Fruit fly (Drosophila melanogaster) whole organism, adult: ENCODE results near the gene CG34296.

Source experiments
- CG11617 ChIP-seq: fragments of 200-800 bp; sonication (Bioruptor generic); optimal IDR thresholded peaks from 2 replicates; lab custom pipeline; 2017; ENCODE audit warnings: mild to moderate bottlenecking, missing biosample characterization, missing genetic modification reagents, missing genetic modification characterization
- CG12768 ChIP-seq: fragments of 200-800 bp; sonication (Bioruptor generic); optimal IDR thresholded peaks from 2 replicates; lab custom pipeline; 2017; ENCODE audit warnings: missing biosample characterization, missing genetic modification characterization, mild to moderate bottlenecking, moderate library complexity, missing genetic modification reagents
- CG14711 ChIP-seq: fragments of 200-800 bp; sonication (Bioruptor generic); optimal IDR thresholded peaks from 2 replicates; lab custom pipeline; 2018; ENCODE audit warnings: missing biosample characterization, mild to moderate bottlenecking, missing genetic modification characterization, moderate library complexity
- CG1620 ChIP-seq: fragments of 200-800 bp; sonication (Bioruptor generic); optimal IDR thresholded peaks from 2 replicates; lab custom pipeline; 2016; ENCODE audit warnings: missing biosample characterization, missing genetic modification characterization
- CG33017 ChIP-seq: fragments of 200-800 bp; sonication (Bioruptor generic); optimal IDR thresholded peaks from 2 replicates; lab custom pipeline; 2018; ENCODE audit warnings: missing biosample characterization, mild to moderate bottlenecking, missing genetic modification characterization, moderate library complexity
- CG5204 ChIP-seq: fragments of 200-800 bp; sonication (Bioruptor generic); optimal IDR thresholded peaks from 2 replicates; lab custom pipeline; 2016; ENCODE audit warnings: missing biosample characterization, missing genetic modification characterization
- CG7045 ChIP-seq: fragments of 200-800 bp; sonication (Bioruptor generic); optimal IDR thresholded peaks from 2 replicates; lab custom pipeline; 2017; ENCODE audit warnings: missing biosample characterization, mild to moderate bottlenecking, missing genetic modification characterization
- CG7101 ChIP-seq: fragments of 200-800 bp; sonication (Bioruptor generic); optimal IDR thresholded peaks from 2 replicates; lab custom pipeline; 2018; ENCODE audit warnings: missing biosample characterization, mild to moderate bottlenecking, missing genetic modification characterization, moderate library complexity
- Clk ChIP-seq: fragments of 200-800 bp; sonication (Bioruptor generic); optimal IDR thresholded peaks from 2 replicates; lab custom pipeline; 2017; ENCODE audit warnings: missing biosample characterization, missing genetic modification characterization
- Crg-1 ChIP-seq: fragments of 200-800 bp; sonication (Bioruptor generic); optimal IDR thresholded peaks from 2 replicates; lab custom pipeline; 2016; ENCODE audit warnings: missing biosample characterization, missing genetic modification characterization
- Hr96 ChIP-seq: fragments of 200-800 bp; sonication (Bioruptor generic); optimal IDR thresholded peaks from 2 replicates; lab custom pipeline; 2016; ENCODE audit warnings: missing biosample characterization, missing genetic modification characterization
- Mnt ChIP-seq: fragments of 200-800 bp; sonication (Bioruptor generic); optimal IDR thresholded peaks from 2 replicates; lab custom pipeline; 2016; ENCODE audit warnings: missing biosample characterization, mild to moderate bottlenecking, missing genetic modification characterization
- bab1 ChIP-seq: fragments of 200-800 bp; sonication (Bioruptor generic); optimal IDR thresholded peaks from 3 replicates; lab custom pipeline; 2019; ENCODE audit warnings: missing biosample characterization, mild to moderate bottlenecking, missing genetic modification characterization, moderate library complexity
- cic ChIP-seq: fragments of 200-800 bp; sonication (Bioruptor generic); optimal IDR thresholded peaks from 2 replicates; lab custom pipeline; 2017; ENCODE audit warnings: missing biosample characterization, mild to moderate bottlenecking, missing genetic modification characterization, moderate library complexity
- cnc ChIP-seq, 2 experiments: fragments of >200 bp; optimal IDR thresholded peaks; 2 replicates each; lab custom pipeline; 2017
- kay ChIP-seq: fragments of 200-800 bp; sonication (Bioruptor generic); peaks from one replicate; lab custom pipeline; 2016; ENCODE audit warnings: missing biosample characterization, missing genetic modification characterization, borderline replicate concordance
- ovo ChIP-seq: fragments of 200-800 bp; sonication (Bioruptor generic); optimal IDR thresholded peaks from 2 replicates; lab custom pipeline; 2016; ENCODE audit warnings: missing biosample characterization, missing genetic modification characterization
- pad ChIP-seq: fragments of 200-800 bp; sonication (Bioruptor generic); optimal IDR thresholded peaks from 3 replicates; lab custom pipeline; 2017; ENCODE audit warnings: missing biosample characterization, missing genetic modification characterization, mild to moderate bottlenecking, moderate library complexity, missing genetic modification reagents
- tj ChIP-seq: fragments of 200-800 bp; sonication (Bioruptor generic); optimal IDR thresholded peaks from 3 replicates; lab custom pipeline; 2017; ENCODE audit warnings: missing biosample characterization, mild to moderate bottlenecking, missing genetic modification characterization, moderate library complexity
- toe ChIP-seq: fragments of 200-800 bp; sonication (Bioruptor generic); optimal IDR thresholded peaks from 2 replicates; lab custom pipeline; 2016; ENCODE audit warnings: missing biosample characterization, missing genetic modification characterization

CG34296 gene

dm6 chr3R:29690539-29690852, 31.8 kb upstream of the CG34296 start:
- no peak for TF ChIP-seq CG11617
- TF ChIP-seq pad (GFP tag; lab: Kevin White, UChicago), result no peak
- no peak for TF ChIP-seq CG12768 (GFP tag; lab: Kevin White, UChicago)
- no peak for TF ChIP-seq CG7045 (GFP tag; lab: Kevin White, UChicago)
- no peak for TF ChIP-seq Clk (GFP tag; lab: Kevin White, UChicago)
- TF ChIP-seq CG7101, result no peak
- TF ChIP-seq Hr96 (GFP tag; lab: Kevin White, UChicago), result no peak
- TF ChIP-seq Mnt (GFP tag; lab: Kevin White, UChicago), result no peak
- TF ChIP-seq bab1 (GFP tag; lab: Kevin White, UChicago), result no peak
- TF ChIP-seq CG1620 (GFP tag; lab: Kevin White, UChicago), result no peak
- no peak for TF ChIP-seq CG14711 (tag; lab: Kevin White, UChicago)
- no peak for TF ChIP-seq tj
- TF ChIP-seq kay (GFP tag; lab: Kevin White, UChicago), result no peak
- no peak for TF ChIP-seq toe (GFP tag; lab: Kevin White, UChicago)
- TF ChIP-seq cic (GFP tag; lab: Kevin White, UChicago), result no peak
- TF ChIP-seq Crg-1, result no peak
- TF ChIP-seq cnc (optimal IDR thresholded peaks at IDR 0.05; lab: Kevin White, UChicago), result no peak

dm6 chr3R:29690960-29691527, 31.3 kb upstream of the CG34296 start:
- no peak for TF ChIP-seq Clk (GFP tag; lab: Kevin White, UChicago)
- TF ChIP-seq CG7101, result no peak

dm6 chr3R:29692009-29692641, 30.2 kb upstream of the CG34296 start, which contains the start of gene dmrt99B:
Gene dmrt99B (plus strand): TSS chr3R:29692591.
- no peak for TF ChIP-seq CG7101
- TF ChIP-seq CG1620 (GFP tag; lab: Kevin White, UChicago), result no peak
- TF ChIP-seq CG33017 (tag; lab: Kevin White, UChicago), result no peak
- TF ChIP-seq cnc (optimal IDR thresholded peaks at IDR 0.05; lab: Kevin White, UChicago), result no peak
- no peak for TF ChIP-seq pad (GFP tag; lab: Kevin White, UChicago)
- TF ChIP-seq CG7045 (GFP tag; lab: Kevin White, UChicago), result no peak
- no peak for TF ChIP-seq CG12768 (GFP tag; lab: Kevin White, UChicago)
- TF ChIP-seq Mnt (GFP tag; lab: Kevin White, UChicago), result no peak
- TF ChIP-seq tj, result no peak
- TF ChIP-seq kay (GFP tag; lab: Kevin White, UChicago), result no peak
- no peak for TF ChIP-seq CG14711 (tag; lab: Kevin White, UChicago)
- TF ChIP-seq cic (GFP tag; lab: Kevin White, UChicago), result no peak
- TF ChIP-seq ovo (GFP tag; lab: Kevin White, UChicago), result no peak

dm6 chr3R:29695744-29696143, 26.6 kb upstream of the CG34296 start:
- TF ChIP-seq CG11617 (no peak), Hr96 (GFP tag; lab: Kevin White, UChicago) (no peak), Crg-1 (no peak), ovo (GFP tag; lab: Kevin White, UChicago) (no peak), pad (GFP tag; lab: Kevin White, UChicago) (no peak), kay (GFP tag; lab: Kevin White, UChicago) (no peak), Mnt (GFP tag; lab: Kevin White, UChicago) (no peak), CG14711 (tag; lab: Kevin White, UChicago) (no peak), cnc (optimal IDR thresholded peaks at IDR 0.05; lab: Kevin White, UChicago) (no peak), cic (GFP tag; lab: Kevin White, UChicago) (no peak), toe (GFP tag; lab: Kevin White, UChicago) (no peak), CG1620 (GFP tag; lab: Kevin White, UChicago) (no peak), CG7101 (no peak), bab1 (GFP tag; lab: Kevin White, UChicago) (no peak), CG7045 (GFP tag; lab: Kevin White, UChicago) (no peak), CG5204 (GFP tag; lab: Kevin White, UChicago) (no peak), tj (no peak)

dm6 chr3R:29696359-29696758, 26.0 kb upstream of the CG34296 start:
- TF ChIP-seq CG12768 (GFP tag; lab: Kevin White, UChicago), result no peak
- no peak for TF ChIP-seq bab1 (GFP tag; lab: Kevin White, UChicago)
- no peak for TF ChIP-seq CG11617
- no peak for TF ChIP-seq Crg-1
- TF ChIP-seq cnc (optimal IDR thresholded peaks at IDR 0.05; lab: Kevin White, UChicago), result no peak
- TF ChIP-seq ovo (GFP tag; lab: Kevin White, UChicago), result no peak
- no peak for TF ChIP-seq CG7045 (GFP tag; lab: Kevin White, UChicago)
- no peak for TF ChIP-seq cic (GFP tag; lab: Kevin White, UChicago)
- TF ChIP-seq CG33017 (tag; lab: Kevin White, UChicago), result no peak
- TF ChIP-seq kay (GFP tag; lab: Kevin White, UChicago), result no peak
- no peak for TF ChIP-seq CG5204 (GFP tag; lab: Kevin White, UChicago)
- TF ChIP-seq pad (GFP tag; lab: Kevin White, UChicago), result no peak

dm6 chr3R:29697841-29698240, 24.5 kb upstream of the CG34296 start:
- TF ChIP-seq pad (GFP tag; lab: Kevin White, UChicago), result no peak
- no peak for TF ChIP-seq CG12768 (GFP tag; lab: Kevin White, UChicago)
- TF ChIP-seq CG11617, result no peak
- TF ChIP-seq kay (GFP tag; lab: Kevin White, UChicago), result no peak
- TF ChIP-seq CG33017 (tag; lab: Kevin White, UChicago), result no peak
- TF ChIP-seq CG7045 (GFP tag; lab: Kevin White, UChicago), result no peak
- no peak for TF ChIP-seq CG7101
- no peak for TF ChIP-seq tj
- TF ChIP-seq CG1620 (GFP tag; lab: Kevin White, UChicago), result no peak
- no peak for TF ChIP-seq cnc (optimal IDR thresholded peaks at IDR 0.05; lab: Kevin White, UChicago)
- no peak for TF ChIP-seq Clk (GFP tag; lab: Kevin White, UChicago)
- TF ChIP-seq CG14711 (tag; lab: Kevin White, UChicago), result no peak
- no peak for TF ChIP-seq Hr96 (GFP tag; lab: Kevin White, UChicago)
